Fruit fly (Drosophila melanogaster): ENCODE results near the gene Ugt35D1.

Gene Ugt35D1

dm6 chr3R:31407026-31407654 lies 12.0 kb upstream of the Ugt35D1 start:
- TF ChIP-seq pan (optimal IDR thresholded peaks at IDR 0.05) = no peak
- no peak for TF ChIP-seq usp (GFP tag; optimal IDR thresholded peaks at IDR 0.05)
- TF ChIP-seq psq (optimal IDR thresholded peaks at IDR 0.05) = no peak
- no peak for TF ChIP-seq EcR (GFP tag; optimal IDR thresholded peaks at IDR 0.05)
- no peak for TF ChIP-seq CG8478 (optimal IDR thresholded peaks at IDR 0.05)
- no peak for TF ChIP-seq Dll (optimal IDR thresholded peaks at IDR 0.05)

dm6 chr3R:31405277-31406207 lies 10.4 kb upstream of the Ugt35D1 start, which contains the start of gene PNPase:
PNPase (minus strand) TSS chr3R:31405452.
- TF ChIP-seq CG8478 (optimal IDR thresholded peaks at IDR 0.05) (peak; percentile 12), Dll (optimal IDR thresholded peaks at IDR 0.05) (no peak), EcR (GFP tag; optimal IDR thresholded peaks at IDR 0.05) (no peak), pan (optimal IDR thresholded peaks at IDR 0.05) (no peak), usp (GFP tag; optimal IDR thresholded peaks at IDR 0.05) (no peak)

- TF ChIP-seq pan (optimal IDR thresholded peaks at IDR 0.05) (no peak), psq (optimal IDR thresholded peaks at IDR 0.05) (no peak), CG8478 (optimal IDR thresholded peaks at IDR 0.05) (no peak), EcR (GFP tag; optimal IDR thresholded peaks at IDR 0.05) (no peak), usp (GFP tag; optimal IDR thresholded peaks at IDR 0.05) (no peak), Dll (optimal IDR thresholded peaks at IDR 0.05) (no peak)
Observed at dm6 chr3R:31404499-31405276, 9.6 kb upstream of the Ugt35D1 start, which contains the start of gene Gprk2. Gprk2 (plus strand) TSS chr3R:31405245.

dm6 chr3R:31393427-31393826 lies 1.7 kb downstream of the Ugt35D1 start, which contains the start of gene CG31204:
CG31204 (minus strand) TSS chr3R:31393527.
- no peak for TF ChIP-seq EcR (GFP tag; optimal IDR thresholded peaks at IDR 0.05)
- no peak for TF ChIP-seq psq (optimal IDR thresholded peaks at IDR 0.05)
- TF ChIP-seq Dll (optimal IDR thresholded peaks at IDR 0.05) = no peak
- TF ChIP-seq CG8478 (optimal IDR thresholded peaks at IDR 0.05) = no peak
- no peak for TF ChIP-seq pan (optimal IDR thresholded peaks at IDR 0.05)
- TF ChIP-seq usp (GFP tag; optimal IDR thresholded peaks at IDR 0.05) = no peak

dm6 chr3R:31385820-31386330 lies 9.2 kb downstream of the Ugt35D1 start:
- TF ChIP-seq Dll (optimal IDR thresholded peaks at IDR 0.05) (no peak), CG8478 (optimal IDR thresholded peaks at IDR 0.05) (no peak), usp (GFP tag; optimal IDR thresholded peaks at IDR 0.05) (no peak), EcR (GFP tag; optimal IDR thresholded peaks at IDR 0.05) (no peak), psq (optimal IDR thresholded peaks at IDR 0.05) (no peak), pan (optimal IDR thresholded peaks at IDR 0.05) (no peak)

dm6 chr3R:31384108-31384507 lies 11.0 kb downstream of the Ugt35D1 start:
- TF ChIP-seq usp (GFP tag; optimal IDR thresholded peaks at IDR 0.05) (no peak), pan (optimal IDR thresholded peaks at IDR 0.05) (no peak), Dll (optimal IDR thresholded peaks at IDR 0.05) (no peak), CG8478 (optimal IDR thresholded peaks at IDR 0.05) (no peak), EcR (GFP tag; optimal IDR thresholded peaks at IDR 0.05) (no peak), psq (optimal IDR thresholded peaks at IDR 0.05) (no peak)

dm6 chr3R:31381861-31382260 lies 13.2 kb downstream of the Ugt35D1 start, which contains the start of gene CG1607:
CG1607 (plus strand) TSS chr3R:31382109.
- TF ChIP-seq Dll (optimal IDR thresholded peaks at IDR 0.05) = peak; percentile 41
- TF ChIP-seq EcR (GFP tag; optimal IDR thresholded peaks at IDR 0.05) = no peak

- TF ChIP-seq pan (optimal IDR thresholded peaks at IDR 0.05) (peak; percentile 88), Dll (optimal IDR thresholded peaks at IDR 0.05) (no peak)
Observed at dm6 chr3R:31381216-31381688, 13.9 kb downstream of the Ugt35D1 start.

- no peak for TF ChIP-seq Dll (optimal IDR thresholded peaks at IDR 0.05)
- TF ChIP-seq usp (GFP tag; optimal IDR thresholded peaks at IDR 0.05) = no peak
- TF ChIP-seq pan (optimal IDR thresholded peaks at IDR 0.05) = no peak
- no peak for TF ChIP-seq psq (optimal IDR thresholded peaks at IDR 0.05)
- no peak for TF ChIP-seq EcR (GFP tag; optimal IDR thresholded peaks at IDR 0.05)
- no peak for TF ChIP-seq CG8478 (optimal IDR thresholded peaks at IDR 0.05)
Observed at dm6 chr3R:31380489-31380888, 14.6 kb downstream of the Ugt35D1 start.

dm6 chr3R:31372127-31372526 lies 23.0 kb downstream of the Ugt35D1 start, which contains the start of gene gskt:
gskt (plus strand) TSS chr3R:31372427.
- TF ChIP-seq EcR (GFP tag; optimal IDR thresholded peaks at IDR 0.05) (no peak), CG8478 (optimal IDR thresholded peaks at IDR 0.05) (no peak), psq (optimal IDR thresholded peaks at IDR 0.05) (no peak), usp (GFP tag; optimal IDR thresholded peaks at IDR 0.05) (no peak), Dll (optimal IDR thresholded peaks at IDR 0.05) (no peak), pan (optimal IDR thresholded peaks at IDR 0.05) (no peak)

- TF ChIP-seq CG8478 (optimal IDR thresholded peaks at IDR 0.05) (no peak), usp (GFP tag; optimal IDR thresholded peaks at IDR 0.05) (no peak), pan (optimal IDR thresholded peaks at IDR 0.05) (no peak), Dll (optimal IDR thresholded peaks at IDR 0.05) (no peak), psq (optimal IDR thresholded peaks at IDR 0.05) (no peak), EcR (GFP tag; optimal IDR thresholded peaks at IDR 0.05) (no peak)
Observed at dm6 chr3R:31370204-31370603, 24.9 kb downstream of the Ugt35D1 start.
